Fruit fly (Drosophila melanogaster) whole organism, embryonic: Measurements from ENCODE around the gene Tim17b2.

ENCODE experiments used
- Bgb ChIP-seq: fragments of 200-800 bp; sonication (Bioruptor generic); IDR thresholded peaks from 2 replicates; pipeline ENCODE4 v1.3.6; 2022; ENCODE audit warnings: missing biosample characterization, missing genetic modification characterization; ENCODE audit not compliant: partially characterized antibody
- CG10147 ChIP-seq: fragments of 200-800 bp; sonication (Bioruptor generic); optimal IDR thresholded peaks from 2 replicates; lab custom pipeline; 2019; ENCODE audit warnings: missing biosample characterization, mild to moderate bottlenecking, missing genetic modification characterization, moderate library complexity
- CG10431 ChIP-seq: fragments of 200-800 bp; sonication (Bioruptor generic); optimal IDR thresholded peaks from 3 replicates; lab custom pipeline; 2018; ENCODE audit warnings: missing biosample characterization, mild to moderate bottlenecking, missing genetic modification characterization
- CG10959 ChIP-seq: fragments of 200-800 bp; sonication (Bioruptor generic); IDR thresholded peaks from 2 replicates; pipeline ENCODE4 v1.3.6; 2022; ENCODE audit warnings: missing biosample characterization, missing genetic modification characterization
- CG11085 ChIP-seq: fragments of 200-800 bp; sonication (Bioruptor generic); IDR thresholded peaks from 2 replicates; pipeline ENCODE4 v1.3.6; 2022; ENCODE audit warnings: missing biosample characterization, missing genetic modification characterization
- CG11398 ChIP-seq: fragments of 200-800 bp; sonication (Bioruptor generic); optimal IDR thresholded peaks from 2 replicates; lab custom pipeline; 2016; ENCODE audit warnings: missing biosample characterization, missing genetic modification characterization
- CG12391 ChIP-seq: fragments of 200-800 bp; sonication (Bioruptor generic); optimal IDR thresholded peaks from 3 replicates; lab custom pipeline; 2018; ENCODE audit warnings: missing biosample characterization, mild to moderate bottlenecking, missing genetic modification characterization, moderate library complexity
- CG17359 ChIP-seq: fragments of 200-800 bp; sonication (Bioruptor generic); optimal IDR thresholded peaks from 3 replicates; lab custom pipeline; 2018; ENCODE audit warnings: missing biosample characterization, mild to moderate bottlenecking, missing genetic modification characterization, moderate library complexity
- CG18764 ChIP-seq: fragments of 200-800 bp; sonication (Bioruptor generic); optimal IDR thresholded peaks from 3 replicates; lab custom pipeline; 2016; ENCODE audit warnings: missing biosample characterization, missing genetic modification characterization
- CG2116 ChIP-seq: fragments of 200-800 bp; sonication (Bioruptor generic); optimal IDR thresholded peaks from 3 replicates; lab custom pipeline; 2018; ENCODE audit warnings: missing biosample characterization, mild to moderate bottlenecking, missing genetic modification characterization
- CG2202 ChIP-seq: fragments of 200-800 bp; sonication (Bioruptor generic); optimal IDR thresholded peaks from 2 replicates; lab custom pipeline; 2018; ENCODE audit warnings: missing biosample characterization, mild to moderate bottlenecking, missing genetic modification characterization
- CG2712 ChIP-seq: fragments of 200-800 bp; optimal IDR thresholded peaks from 3 replicates; lab custom pipeline; 2019; ENCODE audit warnings: missing biosample characterization, mild to moderate bottlenecking, missing genetic modification characterization, moderate library complexity
- CG30403 ChIP-seq: fragments of 200-800 bp; sonication (Bioruptor generic); optimal IDR thresholded peaks from 3 replicates; lab custom pipeline; 2016; ENCODE audit warnings: missing biosample characterization, missing genetic modification characterization
- CG31365 ChIP-seq: fragments of 200-800 bp; sonication (Bioruptor generic); optimal IDR thresholded peaks from 2 replicates; lab custom pipeline; 2018; ENCODE audit warnings: missing biosample characterization, mild to moderate bottlenecking, missing genetic modification characterization
- CG4820 ChIP-seq: fragments of 200-800 bp; sonication (Bioruptor generic); optimal IDR thresholded peaks from 3 replicates; lab custom pipeline; 2016; ENCODE audit warnings: missing biosample characterization, missing genetic modification characterization
- CG6254 ChIP-seq: fragments of 200-800 bp; sonication (Bioruptor generic); optimal IDR thresholded peaks from 3 replicates; lab custom pipeline; 2017; ENCODE audit warnings: mild to moderate bottlenecking, missing biosample characterization, missing genetic modification reagents, missing genetic modification characterization
- CG7271 ChIP-seq: fragments of 200-800 bp; sonication (Bioruptor generic); optimal IDR thresholded peaks from 2 replicates; lab custom pipeline; 2018; ENCODE audit warnings: missing biosample characterization, mild to moderate bottlenecking, missing genetic modification characterization, moderate library complexity
- CG8924 ChIP-seq: fragments of 200-800 bp; optimal IDR thresholded peaks from 3 replicates; lab custom pipeline; 2019; ENCODE audit warnings: missing biosample characterization, mild to moderate bottlenecking, missing genetic modification characterization, moderate library complexity
- CTCF ChIP-seq: fragments of 200-800 bp; sonication (Bioruptor generic); optimal IDR thresholded peaks from 2 replicates; lab custom pipeline; 2017; ENCODE audit warnings: missing biosample characterization, mild to moderate bottlenecking, missing genetic modification characterization, moderate library complexity
- E2f2 ChIP-seq: fragments of 200-800 bp; sonication (Bioruptor generic); IDR thresholded peaks from 2 replicates; pipeline ENCODE4 v1.3.6; 2022; ENCODE audit warnings: missing biosample characterization, missing genetic modification characterization
- Hey ChIP-seq: fragments of 200-800 bp; sonication (Bioruptor generic); optimal IDR thresholded peaks from 3 replicates; lab custom pipeline; 2018; ENCODE audit warnings: missing biosample characterization, mild to moderate bottlenecking, missing genetic modification characterization
- Hr78 ChIP-seq, 2 experiments: fragments of 200-800 bp in 1 of 2; fragments of >200 bp in 1 of 2; sonication (Bioruptor generic) in 1 of 2; optimal IDR thresholded peaks; 2 replicates each; lab custom pipeline; 2017 to 2019; ENCODE audit warnings: missing biosample characterization in 2 of 2, missing genetic modification characterization in 2 of 2, mild to moderate bottlenecking in 1 of 2, moderate library complexity in 1 of 2
- Lpt ChIP-seq: fragments of >200 bp; optimal IDR thresholded peaks from 2 replicates; lab custom pipeline; 2018; ENCODE audit warnings: missing biosample characterization, missing genetic modification characterization
- Med ChIP-seq: fragments of 200-800 bp; sonication (Bioruptor generic); peaks from one replicate; lab custom pipeline; 2016; ENCODE audit warnings: missing biosample characterization, missing genetic modification characterization, mild to moderate bottlenecking, inconsistent platforms, moderate library complexity
- Sox100B ChIP-seq: fragments of 200-800 bp; sonication (Bioruptor generic); optimal IDR thresholded peaks from 3 replicates; lab custom pipeline; 2018; ENCODE audit warnings: missing biosample characterization, mild to moderate bottlenecking, missing genetic modification characterization
- Spps ChIP-seq: fragments of 200-800 bp; sonication (Bioruptor generic); optimal IDR thresholded peaks from 2 replicates; lab custom pipeline; 2018; ENCODE audit warnings: missing biosample characterization, mild to moderate bottlenecking, missing genetic modification characterization
- ac ChIP-seq: fragments of 200-800 bp; sonication (Bioruptor generic); optimal IDR thresholded peaks from 3 replicates; lab custom pipeline; 2017; ENCODE audit warnings: missing biosample characterization, mild to moderate bottlenecking, missing genetic modification characterization
- bowl ChIP-seq: fragments of 200-800 bp; sonication (Bioruptor generic); IDR thresholded peaks from 2 replicates; pipeline ENCODE4 v1.3.6; 2022; ENCODE audit warnings: missing biosample characterization, missing genetic modification characterization
- btn ChIP-seq: fragments of 200-800 bp; sonication (Bioruptor generic); optimal IDR thresholded peaks from 2 replicates; lab custom pipeline; 2016; ENCODE audit warnings: missing biosample characterization, missing genetic modification characterization
- crol ChIP-seq: fragments of 200-800 bp; sonication (Bioruptor generic); IDR thresholded peaks from 2 replicates; pipeline ENCODE4 v1.3.6; 2022; ENCODE audit warnings: missing biosample characterization, missing genetic modification characterization
- dan ChIP-seq: fragments of 200-800 bp; sonication (Bioruptor generic); IDR thresholded peaks from 2 replicates; pipeline ENCODE4 v1.3.6; 2022; ENCODE audit warnings: missing biosample characterization, missing genetic modification characterization
- dysf ChIP-seq: fragments of 200-800 bp; sonication (Bioruptor generic); IDR thresholded peaks from 3 replicates; pipeline ENCODE4 v1.3.6; 2022; ENCODE audit warnings: missing biosample characterization, missing genetic modification characterization
- gem ChIP-seq: fragments of 200-800 bp; sonication (Bioruptor generic); optimal IDR thresholded peaks from 2 replicates; lab custom pipeline; 2019; ENCODE audit warnings: missing biosample characterization, mild to moderate bottlenecking, missing genetic modification characterization, moderate library complexity
- grn ChIP-seq: fragments of 200-800 bp; sonication (Bioruptor generic); optimal IDR thresholded peaks from 3 replicates; lab custom pipeline; 2017; ENCODE audit warnings: missing biosample characterization, missing genetic modification characterization
- gsb ChIP-seq: fragments of 200-800 bp; sonication (Bioruptor generic); IDR thresholded peaks from 2 replicates; pipeline ENCODE4 v1.3.6; 2022; ENCODE audit warnings: missing biosample characterization, missing genetic modification characterization
- her ChIP-seq: fragments of 200-800 bp; sonication (Bioruptor generic); optimal IDR thresholded peaks from 2 replicates; lab custom pipeline; 2016; ENCODE audit warnings: missing biosample characterization, missing genetic modification characterization
- lab ChIP-seq: fragments of 200-800 bp; sonication (Bioruptor generic); optimal IDR thresholded peaks from 3 replicates; lab custom pipeline; 2017; ENCODE audit warnings: missing biosample characterization, missing genetic modification characterization, mild to moderate bottlenecking, moderate library complexity, missing genetic modification reagents
- lola ChIP-seq, 3 experiments: fragments of >200 bp in 2 of 3; fragments of 200-800 bp in 1 of 3; sonication (Bioruptor generic) in 1 of 3; optimal IDR thresholded peaks; 2 replicates each; lab custom pipeline; 2017 to 2019; ENCODE audit warnings: missing biosample characterization in 3 of 3, missing genetic modification characterization in 3 of 3, mild to moderate bottlenecking in 1 of 3, moderate library complexity in 1 of 3
- luna ChIP-seq: fragments of 200-800 bp; sonication (Bioruptor generic); optimal IDR thresholded peaks from 2 replicates; lab custom pipeline; 2016; ENCODE audit warnings: missing biosample characterization, missing genetic modification characterization
- mld ChIP-seq: fragments of 200-800 bp; sonication (Bioruptor generic); IDR thresholded peaks from 3 replicates; pipeline ENCODE4 v1.3.6; 2022; ENCODE audit warnings: missing biosample characterization, missing genetic modification characterization; ENCODE audit not compliant: partially characterized antibody
- nerfin-1 ChIP-seq: fragments of 200-800 bp; sonication (Bioruptor generic); optimal IDR thresholded peaks from 3 replicates; lab custom pipeline; 2019; ENCODE audit warnings: missing biosample characterization, mild to moderate bottlenecking, missing genetic modification characterization, moderate library complexity
- oc ChIP-seq: fragments of 200-800 bp; sonication (Bioruptor generic); optimal IDR thresholded peaks from 2 replicates; lab custom pipeline; 2018; ENCODE audit warnings: missing biosample characterization, mild to moderate bottlenecking, missing genetic modification characterization, moderate library complexity
- org-1 ChIP-seq: fragments of 200-800 bp; sonication (Bioruptor generic); optimal IDR thresholded peaks from 2 replicates; lab custom pipeline; 2017; ENCODE audit warnings: missing biosample characterization, missing genetic modification characterization
- pita ChIP-seq: fragments of 200-800 bp; sonication (Bioruptor generic); optimal IDR thresholded peaks from 2 replicates; lab custom pipeline; 2017; ENCODE audit warnings: missing biosample characterization, mild to moderate bottlenecking, missing genetic modification characterization
- sens-2 ChIP-seq: fragments of 200-800 bp; sonication (Bioruptor generic); IDR thresholded peaks from 2 replicates; pipeline ENCODE4 v1.3.6; 2022; ENCODE audit warnings: missing biosample characterization, missing genetic modification characterization
- sima ChIP-seq: fragments of 200-800 bp; sonication (Bioruptor generic); optimal IDR thresholded peaks from 2 replicates; lab custom pipeline; 2016; ENCODE audit warnings: missing biosample characterization, missing genetic modification characterization
- stwl ChIP-seq: fragments of 200-800 bp; sonication (Bioruptor generic); optimal IDR thresholded peaks from 3 replicates; lab custom pipeline; 2018; ENCODE audit warnings: missing biosample characterization, mild to moderate bottlenecking, missing genetic modification characterization, moderate library complexity
- trem ChIP-seq: fragments of 200-800 bp; optimal IDR thresholded peaks from 3 replicates; lab custom pipeline; 2019; ENCODE audit warnings: missing biosample characterization, mild to moderate bottlenecking, missing genetic modification characterization, moderate library complexity
- zfh1 ChIP-seq: fragments of 200-800 bp; sonication (Bioruptor generic); IDR thresholded peaks from 3 replicates; pipeline ENCODE4 v1.3.6; 2022; ENCODE audit warnings: missing biosample characterization, missing genetic modification characterization

The Tim17b2 gene

DNA sequence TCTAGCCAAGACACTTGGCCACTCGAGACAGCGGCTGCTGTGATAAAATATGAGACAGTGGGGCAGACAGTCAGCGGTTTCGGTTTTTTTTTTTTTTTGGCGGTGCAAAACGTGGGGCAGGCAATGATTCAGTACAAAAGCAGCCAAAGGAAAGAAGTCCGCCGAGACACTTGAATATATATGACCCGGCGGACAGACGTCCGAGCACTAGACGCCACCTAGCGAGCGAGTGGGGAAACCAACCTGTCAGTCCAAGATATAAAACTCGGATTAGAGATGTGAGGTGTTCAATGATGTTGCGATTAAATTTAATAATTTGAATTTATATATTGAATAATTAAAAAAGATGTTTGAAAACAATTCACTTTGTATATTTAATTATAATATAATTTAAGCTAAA, 45.6 kb upstream of the Tim17b2 start:
- TF ChIP-seq sens-2 (GFP tag; lab: Robert Waterston, UW) (0 out of 2 replicates have a peak, but pooled peaks have one; percentile 16), gsb (GFP tag; lab: Robert Waterston, UW) (no peak), CTCF (GFP tag; lab: Kevin White, UChicago) (peak; percentile 85), gem (peak; percentile 11), stwl (tag; lab: Kevin White, UChicago) (peak; percentile 35), Lpt (no peak), CG2712 (peak; percentile 30)

DNA sequence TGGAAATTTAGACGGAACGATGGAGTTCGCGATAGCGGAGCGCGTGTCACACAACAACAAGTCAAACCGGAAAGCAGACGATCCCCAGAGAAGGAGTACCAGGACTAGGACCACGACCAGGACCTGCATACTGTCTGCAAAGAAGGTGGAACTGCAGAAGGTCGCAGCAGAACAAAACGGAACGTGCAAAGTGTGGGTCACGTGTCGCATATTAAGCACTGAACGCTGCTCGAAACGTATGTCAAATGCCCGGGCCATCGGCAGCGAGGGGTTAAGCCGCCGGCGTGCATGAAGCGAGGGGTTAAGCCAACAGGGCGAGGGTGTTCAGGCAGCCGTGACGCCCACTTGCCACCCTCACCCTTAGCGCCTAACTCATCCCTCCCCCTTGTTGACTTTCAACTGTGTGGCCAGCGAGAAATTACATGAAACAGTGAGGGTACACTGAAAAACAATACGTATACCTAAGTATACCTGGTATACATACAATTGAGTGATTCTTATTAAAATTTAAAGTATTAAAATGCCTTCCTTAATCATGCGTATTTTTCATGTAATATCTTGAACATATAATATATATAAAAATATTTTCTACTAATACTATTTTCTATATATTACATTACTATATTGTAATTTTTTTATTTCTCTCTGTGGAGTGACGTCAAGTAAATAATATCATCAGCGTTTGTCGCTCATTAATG, 42.5 kb upstream of the Tim17b2 start:
- TF ChIP-seq CG10147 (GFP tag; lab: Kevin White, UChicago) (no peak), CG18764 (peak; percentile 34), CG2202 (tag; lab: Kevin White, UChicago) (peak; percentile 51), CG4820 (GFP tag; lab: Kevin White, UChicago) (peak; percentile 40), Med (GFP tag; lab: Kevin White, UChicago) (peak; percentile 67), luna (GFP tag; lab: Kevin White, UChicago) (no peak), trem (peak; percentile 64), CG8924 (tag; lab: Kevin White, UChicago) (peak; percentile 73), bowl (GFP tag; lab: Robert Waterston, UW) (no peak), CG12391 (tag; lab: Kevin White, UChicago) (peak; percentile 78), lola (GFP tag; optimal IDR thresholded peaks at IDR 0.05; lab: Kevin White, UChicago) (peak in 1 of 3 experiments; percentile 81), Hey (peak; percentile 100), CG7271 (peak; percentile 2), zfh1 (GFP tag; lab: Robert Waterston, UW) (no peak), mld (GFP tag; lab: Robert Waterston, UW) (no peak), CG6254 (GFP tag; lab: Kevin White, UChicago) (peak; percentile 58), lab (GFP tag; lab: Kevin White, UChicago) (peak; percentile 22), pita (GFP tag; lab: Kevin White, UChicago) (no peak), Bgb (no peak), ac (GFP tag; lab: Kevin White, UChicago) (no peak), CG2116 (GFP tag; lab: Kevin White, UChicago) (no peak), grn (GFP tag; lab: Kevin White, UChicago) (peak; percentile 22), Spps (peak; percentile 58), Sox100B (GFP tag; lab: Kevin White, UChicago) (peak; percentile 68), CG31365 (no peak), sima (GFP tag; lab: Kevin White, UChicago) (no peak), CG11398 (no peak), org-1 (GFP tag; lab: Kevin White, UChicago) (no peak), dan (GFP tag; lab: Robert Waterston, UW) (no peak), dysf (GFP tag; lab: Robert Waterston, UW) (no peak), crol (peak; percentile 56), her (GFP tag; lab: Kevin White, UChicago) (no peak), CG10431 (GFP tag; lab: Kevin White, UChicago) (peak; percentile 28), CG30403 (GFP tag; lab: Kevin White, UChicago) (peak; percentile 18), btn (no peak), CG10959 (peak; percentile 23; the same call in 1 of the 2 replicates), Hr78 (GFP tag; optimal IDR thresholded peaks at IDR 0.05; lab: Kevin White, UChicago) (no peak), CG11085 (no peak), nerfin-1 (peak; percentile 34), oc (tag; lab: Kevin White, UChicago) (peak; percentile 13), E2f2 (peak; percentile 13; the same call in 1 of the 2 replicates), CG17359 (peak; percentile 52)
